Worm (Caenorhabditis elegans): ENCODE data around the gene F13B12.2.

F13B12.2 gene

ce11 chrIV:10403193-10404058, 25.5 kb downstream of the F13B12.2 start, which contains the start of gene gpa-7 (continued):
- TF ChIP-seq nhr-42 (GFP tag; IDR thresholded peaks at IDR 0.05) (no peak), lsy-2 (tag; optimal IDR thresholded peaks at IDR 0.05) (peak; percentile 40 to 47), lir-3 (tag; optimal IDR thresholded peaks at IDR 0.05) (no peak), nhr-237 (tag; optimal IDR thresholded peaks at IDR 0.05) (no peak), daf-19 (GFP tag; conservative IDR thresholded peaks at IDR 0.05) (no peak), nhr-77 (tag; optimal IDR thresholded peaks at IDR 0.05) (no peak), hif-1 (tag; optimal IDR thresholded peaks at IDR 0.05) (peak in 1 of 2 experiments; percentile 53), mxl-3 (GFP tag; optimal IDR thresholded peaks at IDR 0.05) (peak; percentile 25), hmg-1.1 (GFP tag; IDR thresholded peaks at IDR 0.05) (peak; percentile 72), nhr-11 (tag; optimal IDR thresholded peaks at IDR 0.05) (peak; percentile 66), nhr-48 (tag; optimal IDR thresholded peaks at IDR 0.05) (peak; percentile 33), ceh-32 (tag; optimal IDR thresholded peaks at IDR 0.05; ENCODE audit: poor library complexity) (peak; percentile 45), aha-1 (tag) (peak; percentile 97), gei-8 (GFP tag; optimal IDR thresholded peaks at IDR 0.05) (peak; percentile 65), hlh-30 (tag; optimal IDR thresholded peaks at IDR 0.05; ENCODE audit: insufficient read depth) (peak; percentile 48)

- peak; percentile 28 for TF ChIP-seq ces-1 (GFP tag; optimal IDR thresholded peaks at IDR 0.05)
- TF ChIP-seq ctbp-1 (GFP tag; IDR thresholded peaks at IDR 0.05), result 0 out of 2 replicates have a peak, but pooled peaks have one; percentile 22
- TF ChIP-seq hmg-1.1 (GFP tag; IDR thresholded peaks at IDR 0.05), result 0 out of 2 replicates have a peak, but pooled peaks have one; percentile 7
- peak; percentile 95 for TF ChIP-seq aha-1 (tag)
- no peak for TF ChIP-seq jun-1 (tag; optimal IDR thresholded peaks at IDR 0.05)
- TF ChIP-seq F49E8.2 (tag; optimal IDR thresholded peaks at IDR 0.05; ENCODE audit: borderline replicate concordance), result no peak
- no peak for TF ChIP-seq mxl-2 (GFP tag; conservative IDR thresholded peaks at IDR 0.05)
Observed at ce11 chrIV:10398244-10398643, 30.7 kb downstream of the F13B12.2 start.

ce11 chrIV:10396827-10397226, 32.1 kb downstream of the F13B12.2 start:
- TF ChIP-seq ces-1 (GFP tag; optimal IDR thresholded peaks at IDR 0.05) (peak; percentile 38), cey-2 (tag; optimal IDR thresholded peaks at IDR 0.05; ENCODE audit: borderline replicate concordance, insufficient read depth) (no peak), fkh-10 (GFP tag; optimal IDR thresholded peaks at IDR 0.05) (peak; percentile 10)

- TF ChIP-seq mes-2 (tag; optimal IDR thresholded peaks at IDR 0.05; ENCODE audit: poor library complexity, severe bottlenecking), result no peak
- no peak for TF ChIP-seq tag-97 (GFP tag; IDR thresholded peaks at IDR 0.05)
- no peak for TF ChIP-seq lin-13 (GFP tag; optimal IDR thresholded peaks at IDR 0.05)
- TF ChIP-seq madf-5 (GFP tag; IDR thresholded peaks at IDR 0.05), result no peak
- TF ChIP-seq daf-12 (tag; optimal IDR thresholded peaks at IDR 0.05), result no peak
- no peak for TF ChIP-seq tra-1 (GFP tag; IDR thresholded peaks at IDR 0.05)
- no peak for TF ChIP-seq nhr-11 (tag; optimal IDR thresholded peaks at IDR 0.05)
- TF ChIP-seq Y75B8A.6 (GFP tag; IDR thresholded peaks at IDR 0.05), result no peak
- TF ChIP-seq T20F7.1 (GFP tag; optimal IDR thresholded peaks at IDR 0.05), result no peak
- TF ChIP-seq duxl-1 (tag; optimal IDR thresholded peaks at IDR 0.05; ENCODE audit: poor library complexity), result no peak
- TF ChIP-seq mdl-1 (tag; optimal IDR thresholded peaks at IDR 0.05), result no peak
- TF ChIP-seq ZK337.2 (GFP tag; IDR thresholded peaks at IDR 0.05), result no peak
- no peak for TF ChIP-seq zfp-3 (GFP tag; conservative IDR thresholded peaks at IDR 0.05)
- TF ChIP-seq dmd-8 (GFP tag; IDR thresholded peaks at IDR 0.05), result no peak
- TF ChIP-seq nhr-28 (tag; optimal IDR thresholded peaks at IDR 0.05), result no peak
- TF ChIP-seq mdt-29 (GFP tag; IDR thresholded peaks at IDR 0.05), result no peak
- no peak for TF ChIP-seq lin-29 (GFP tag; IDR thresholded peaks at IDR 0.05)
- no peak for TF ChIP-seq nhr-10 (tag; optimal IDR thresholded peaks at IDR 0.05)
- no peak for TF ChIP-seq nhr-48 (tag; optimal IDR thresholded peaks at IDR 0.05)
- TF ChIP-seq ceh-82 (tag; optimal IDR thresholded peaks at IDR 0.05), result no peak
Observed at ce11 chrIV:10394858-10395257, 34.1 kb downstream of the F13B12.2 start, which contains the start of gene R10H10.4. Gene R10H10.4 (minus strand): TSS chrIV:10394958.

Measured in whole organism, L4 larva.